Worm (Caenorhabditis elegans) whole organism, L1 larva: ENCODE measurements around the gene aqp-1.

Experiments
- C04F5.9 ChIP-seq: sonication (generic microtip); optimal IDR thresholded peaks from 2 replicates; lab custom pipeline; 2016; ENCODE audit warnings: missing genetic modification characterization, missing compliant biosample characterization
- C16A3.4 ChIP-seq: fragments of 150-350 bp; optimal IDR thresholded peaks from 2 replicates; lab custom pipeline; 2014; ENCODE audit warnings: missing biosample characterization, missing genetic modification characterization
- Y116A8C.19 ChIP-seq: sonication (generic microtip); optimal IDR thresholded peaks from 2 replicates; lab custom pipeline; 2016; ENCODE audit warnings: missing compliant biosample characterization, missing genetic modification characterization, borderline replicate concordance
- alr-1 ChIP-seq: fragments of 200-800 bp; sonication (Bioruptor generic); optimal IDR thresholded peaks from 2 replicates; lab custom pipeline; 2018; ENCODE audit warnings: borderline replicate concordance, mild to moderate bottlenecking, missing genetic modification characterization, missing compliant biosample characterization
- aly-2 ChIP-seq: fragments of 150-350 bp; optimal IDR thresholded peaks from 2 replicates; lab custom pipeline; 2014; ENCODE audit warnings: missing biosample characterization, missing genetic modification characterization
- ceh-90 ChIP-seq: sonication (generic microtip); optimal IDR thresholded peaks from 2 replicates; lab custom pipeline; 2016; ENCODE audit warnings: missing genetic modification characterization, missing compliant biosample characterization
- ces-1 ChIP-seq: fragments of 150-350 bp; optimal IDR thresholded peaks from 2 replicates; lab custom pipeline; 2014; ENCODE audit warnings: missing biosample characterization, missing genetic modification reagents, missing genetic modification characterization
- dsc-1 ChIP-seq: sonication (generic microtip); optimal IDR thresholded peaks from 2 replicates; lab custom pipeline; 2016; ENCODE audit warnings: mild to moderate bottlenecking, missing genetic modification characterization, missing compliant biosample characterization
- efl-1 ChIP-seq, 4 experiments: fragments of 150-350 bp; optimal IDR thresholded peaks in 3 of 4; peaks in 1 of 4; 1 replicate in 1 of 4; 2 replicates in 3 of 4; lab custom pipeline; 2014; ENCODE audit warnings: missing biosample characterization in 2 of 4, missing genetic modification characterization in 2 of 4, missing genetic modification reagents in 2 of 4
- efl-3 ChIP-seq: fragments of 200-800 bp; sonication (Bioruptor generic); optimal IDR thresholded peaks from 2 replicates; lab custom pipeline; 2018; ENCODE audit warnings: mild to moderate bottlenecking, missing genetic modification characterization, missing compliant biosample characterization
- egl-27 ChIP-seq, 2 experiments: fragments of 150-350 bp in 1 of 2; sonication (generic microtip); optimal IDR thresholded peaks; 3 replicates each; lab custom pipeline; 2017 to 2018; ENCODE audit warnings: missing biosample characterization in 2 of 2, missing genetic modification characterization in 2 of 2, missing genetic modification reagents in 2 of 2
- elt-2 ChIP-seq: sonication (generic microtip); optimal IDR thresholded peaks from 2 replicates; lab custom pipeline; 2016; ENCODE audit warnings: missing genetic modification characterization, mild to moderate bottlenecking, inconsistent platforms, missing compliant biosample characterization, missing genetic modification reagents
- ets-5 ChIP-seq: fragments of 200-800 bp; sonication (Bioruptor generic); IDR thresholded peaks from 2 replicates; pipeline ENCODE4 v1.3.6; 2022; ENCODE audit warnings: missing genetic modification characterization, missing compliant biosample characterization
- fkh-10 ChIP-seq: sonication (generic microtip); optimal IDR thresholded peaks from 2 replicates; lab custom pipeline; 2017; ENCODE audit warnings: missing biosample characterization, missing genetic modification reagents, missing genetic modification characterization
- hlh-4 ChIP-seq: sonication (generic microtip); optimal IDR thresholded peaks from 2 replicates; lab custom pipeline; 2016; ENCODE audit warnings: mild to moderate bottlenecking, missing genetic modification characterization, missing compliant biosample characterization
- lin-13 ChIP-seq: fragments of 150-350 bp; optimal IDR thresholded peaks from 2 replicates; lab custom pipeline; 2014; ENCODE audit warnings: missing biosample characterization, missing genetic modification reagents, missing genetic modification characterization
- lin-14 ChIP-seq: fragments of 200-800 bp; sonication (Bioruptor generic); optimal IDR thresholded peaks from 2 replicates; lab custom pipeline; 2018; ENCODE audit warnings: mild to moderate bottlenecking, missing genetic modification characterization, moderate library complexity, missing compliant biosample characterization
- lin-39 ChIP-seq: fragments of 150-350 bp; optimal IDR thresholded peaks from 2 replicates; lab custom pipeline; 2014; ENCODE audit warnings: missing biosample characterization, missing genetic modification reagents, missing genetic modification characterization
- lir-3 ChIP-seq: sonication (generic microtip); optimal IDR thresholded peaks from 2 replicates; lab custom pipeline; 2016; ENCODE audit warnings: mild to moderate bottlenecking, missing genetic modification characterization, moderate library complexity, missing compliant biosample characterization; ENCODE audit not compliant: poor library complexity
- lsy-2 ChIP-seq, 2 experiments: fragments of 150-350 bp; optimal IDR thresholded peaks; 2 replicates each; lab custom pipeline; 2014; ENCODE audit warnings: missing biosample characterization in 2 of 2, missing genetic modification characterization in 2 of 2
- mef-2 ChIP-seq: fragments of 150-350 bp; optimal IDR thresholded peaks from 2 replicates; lab custom pipeline; 2014; ENCODE audit warnings: missing biosample characterization, missing genetic modification characterization
- nhr-20 ChIP-seq: sonication (generic microtip); optimal IDR thresholded peaks from 2 replicates; lab custom pipeline; 2016; ENCODE audit warnings: mild to moderate bottlenecking, missing genetic modification characterization, missing compliant biosample characterization
- nhr-237 ChIP-seq: fragments of 150-350 bp; optimal IDR thresholded peaks from 2 replicates; lab custom pipeline; 2014; ENCODE audit warnings: missing biosample characterization, missing genetic modification characterization
- nhr-28 ChIP-seq: fragments of 150-350 bp; optimal IDR thresholded peaks from 2 replicates; lab custom pipeline; 2014; ENCODE audit warnings: missing biosample characterization, missing genetic modification characterization
- nhr-71 ChIP-seq: sonication (generic microtip); optimal IDR thresholded peaks from 2 replicates; lab custom pipeline; 2016; ENCODE audit warnings: mild to moderate bottlenecking, missing genetic modification characterization, moderate library complexity, missing compliant biosample characterization
- nhr-76 ChIP-seq: sonication (generic microtip); optimal IDR thresholded peaks from 2 replicates; lab custom pipeline; 2017; ENCODE audit warnings: missing biosample characterization, missing genetic modification characterization
- nhr-84 ChIP-seq: sonication (generic microtip); optimal IDR thresholded peaks from 2 replicates; lab custom pipeline; 2017; ENCODE audit warnings: missing biosample characterization, missing genetic modification characterization
- nhr-90 ChIP-seq: sonication (generic microtip); optimal IDR thresholded peaks from 2 replicates; lab custom pipeline; 2016; ENCODE audit warnings: mild to moderate bottlenecking, missing genetic modification characterization, missing compliant biosample characterization; ENCODE audit not compliant: poor library complexity
- rnt-1 ChIP-seq: sonication (generic microtip); optimal IDR thresholded peaks from 2 replicates; lab custom pipeline; 2016; ENCODE audit warnings: mild to moderate bottlenecking, missing genetic modification characterization, moderate library complexity, missing compliant biosample characterization
- sox-4 ChIP-seq: sonication (generic microtip); optimal IDR thresholded peaks from 2 replicates; lab custom pipeline; 2016; ENCODE audit warnings: missing genetic modification characterization, missing compliant biosample characterization
- sptf-1 ChIP-seq: fragments of 150-350 bp; optimal IDR thresholded peaks from 2 replicates; lab custom pipeline; 2014; ENCODE audit warnings: missing biosample characterization, missing genetic modification characterization
- sup-37 ChIP-seq: fragments of 200-800 bp; sonication (Bioruptor generic); optimal IDR thresholded peaks from 2 replicates; lab custom pipeline; 2018; ENCODE audit warnings: mild to moderate bottlenecking, missing genetic modification characterization, missing compliant biosample characterization
- swsn-7 ChIP-seq: sonication (generic microtip); optimal IDR thresholded peaks from 2 replicates; lab custom pipeline; 2016; ENCODE audit warnings: missing genetic modification characterization, missing compliant biosample characterization
- unc-30 ChIP-seq: sonication (generic microtip); optimal IDR thresholded peaks from 2 replicates; lab custom pipeline; 2017; ENCODE audit warnings: missing biosample characterization, missing genetic modification characterization
- zag-1 ChIP-seq: fragments of 150-350 bp; optimal IDR thresholded peaks from 2 replicates; lab custom pipeline; 2014; ENCODE audit warnings: missing biosample characterization, missing genetic modification characterization
- zip-4 ChIP-seq: fragments of 200-800 bp; sonication (Bioruptor generic); optimal IDR thresholded peaks from 2 replicates; lab custom pipeline; 2018; ENCODE audit warnings: mild to moderate bottlenecking, missing genetic modification characterization, moderate library complexity, missing compliant biosample characterization
- ztf-11 ChIP-seq, 2 experiments: sonication (generic microtip); optimal IDR thresholded peaks; 2 replicates each; lab custom pipeline; 2016 to 2017; ENCODE audit warnings: missing genetic modification characterization in 2 of 2, missing biosample characterization in 1 of 2, missing compliant biosample characterization in 1 of 2
- ztf-4 ChIP-seq: fragments of 150-350 bp; optimal IDR thresholded peaks from 2 replicates; lab custom pipeline; 2014; ENCODE audit warnings: missing biosample characterization, missing genetic modification characterization

The aqp-1 gene

ce11 chrII:7211280-7211679 is 26.9 kb downstream of the aqp-1 start, which contains the start of gene E04F6.8:
E04F6.8 (minus strand) TSS chrII:7211380.
- TF ChIP-seq lir-3, result peak; percentile 45
- no peak for TF ChIP-seq nhr-71 (tag; lab: Kevin White, UChicago)
- TF ChIP-seq hlh-4 (tag; lab: Kevin White, UChicago), result no peak
- peak; percentile 14 for TF ChIP-seq rnt-1 (tag; lab: Kevin White, UChicago)
- no peak for TF ChIP-seq ets-5 (GFP tag; lab: Robert Waterston, UW)
- peak; percentile 45 for TF ChIP-seq lin-14

- no peak for TF ChIP-seq fkh-10 (GFP tag; lab: Kevin White, UChicago)
- TF ChIP-seq ceh-90 (tag; lab: Kevin White, UChicago), result no peak
- TF ChIP-seq zip-4 (GFP tag; lab: Kevin White, UChicago), result no peak
- no peak for TF ChIP-seq zag-1
- no peak for TF ChIP-seq ets-5 (GFP tag; lab: Robert Waterston, UW)
- no peak for TF ChIP-seq unc-30 (tag; lab: Kevin White, UChicago)
- no peak for TF ChIP-seq C04F5.9 (tag; lab: Kevin White, UChicago)
- TF ChIP-seq lsy-2 (tag; optimal IDR thresholded peaks at IDR 0.05; lab: Kevin White, UChicago), result no peak
- TF ChIP-seq lir-3, result no peak
- TF ChIP-seq nhr-76 (tag; lab: Kevin White, UChicago), result no peak
- TF ChIP-seq nhr-237, result no peak
- no peak for TF ChIP-seq nhr-84 (tag; lab: Kevin White, UChicago)
- no peak for TF ChIP-seq lin-13 (GFP tag; lab: Kevin White, UChicago)
- TF ChIP-seq dsc-1, result no peak
- no peak for TF ChIP-seq mef-2 (tag; lab: Kevin White, UChicago)
- TF ChIP-seq ztf-11 (tag; optimal IDR thresholded peaks at IDR 0.05; lab: Kevin White, UChicago), result no peak
- no peak for TF ChIP-seq lin-39 (tag; lab: Kevin White, UChicago)
- no peak for TF ChIP-seq aly-2
- TF ChIP-seq C16A3.4 (tag; lab: Kevin White, UChicago), result no peak
- no peak for TF ChIP-seq efl-3 (GFP tag; lab: Kevin White, UChicago)
Observed at ce11 chrII:7210187-7210586, 28.0 kb downstream of the aqp-1 start, which contains the start of gene E04F6.15. E04F6.15 (minus strand) TSS chrII:7210287.

ce11 chrII:7208184-7208583 is 30.0 kb downstream of the aqp-1 start, which contains the start of gene dhs-7:
dhs-7 (minus strand) TSS chrII:7208460.
- TF ChIP-seq ztf-4 (no peak), fkh-10 (GFP tag; lab: Kevin White, UChicago) (no peak), swsn-7 (tag; lab: Kevin White, UChicago) (no peak), nhr-28 (tag; lab: Kevin White, UChicago) (no peak), elt-2 (tag; lab: Kevin White, UChicago) (peak; percentile 44), nhr-90 (tag; lab: Kevin White, UChicago) (no peak), Y116A8C.19 (tag; lab: Kevin White, UChicago) (no peak)

DNA sequence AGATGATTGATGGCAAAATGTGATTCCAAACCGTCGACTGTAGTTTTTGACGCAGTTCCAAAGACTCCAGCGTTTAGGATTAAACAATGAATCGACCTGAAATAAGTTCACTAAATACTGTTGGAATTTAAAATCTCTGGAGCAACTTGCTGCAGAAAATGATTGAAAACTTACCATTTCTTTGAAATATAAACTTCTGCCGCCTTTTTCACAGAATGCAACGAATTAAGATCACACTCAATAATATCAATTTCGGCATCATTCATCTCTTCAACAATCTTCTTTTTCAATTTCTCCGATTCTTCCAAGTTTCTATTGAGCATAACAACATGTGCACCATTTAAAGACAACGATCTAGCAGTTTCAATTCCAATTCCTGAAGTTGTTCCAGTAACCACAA is 30.5 kb downstream of the aqp-1 start:
- no peak for TF ChIP-seq efl-1 (optimal IDR thresholded peaks at IDR 0.05; lab: Kevin White, UChicago)
- peak in 1 of 2 experiments; percentile 78 for TF ChIP-seq efl-1 (GFP tag; optimal IDR thresholded peaks at IDR 0.05 in 1 of 2; lab: Kevin White, UChicago)
- no peak for TF ChIP-seq nhr-20 (tag; lab: Kevin White, UChicago)

ce11 chrII:7205388-7205787 is 32.8 kb downstream of the aqp-1 start, which contains the start of gene srd-59:
srd-59 (plus strand) TSS chrII:7205688.
- TF ChIP-seq nhr-76 (tag; lab: Kevin White, UChicago) (no peak), egl-27 (tag; optimal IDR thresholded peaks at IDR 0.05; lab: Kevin White, UChicago) (no peak), C16A3.4 (tag; lab: Kevin White, UChicago) (no peak), Y116A8C.19 (tag; lab: Kevin White, UChicago) (no peak), sup-37 (GFP tag; lab: Kevin White, UChicago) (no peak), ces-1 (GFP tag; lab: Kevin White, UChicago) (no peak), sox-4 (tag; lab: Kevin White, UChicago) (no peak), sptf-1 (tag; lab: Kevin White, UChicago) (no peak), aly-2 (no peak), alr-1 (tag; lab: Kevin White, UChicago) (no peak)
